Worm (Caenorhabditis elegans) whole organism, L1 larva: Measurements from ENCODE around the gene sri-66.

ENCODE experiments used
- dpl-1 ChIP-seq, 3 experiments: fragments of 150-350 bp in 2 of 3; sonication (generic microtip) in 1 of 3; optimal IDR thresholded peaks; 2 replicates each; lab custom pipeline; 2014 to 2017; ENCODE audit warnings: missing biosample characterization in 3 of 3, missing genetic modification characterization in 3 of 3, missing genetic modification reagents in 3 of 3
- egl-27 ChIP-seq, 2 experiments: fragments of 150-350 bp in 1 of 2; sonication (generic microtip); optimal IDR thresholded peaks; 3 replicates each; lab custom pipeline; 2017 to 2018; ENCODE audit warnings: missing biosample characterization in 2 of 2, missing genetic modification characterization in 2 of 2, missing genetic modification reagents in 2 of 2
- elt-2 ChIP-seq: sonication (generic microtip); optimal IDR thresholded peaks from 2 replicates; lab custom pipeline; 2016; ENCODE audit warnings: missing genetic modification characterization, mild to moderate bottlenecking, inconsistent platforms, missing compliant biosample characterization, missing genetic modification reagents
- elt-3 ChIP-seq, 6 experiments: fragments of 150-350 bp in 1 of 6; sonication (generic microtip); optimal IDR thresholded peaks; 2 replicates each; lab custom pipeline; 2017 to 2018; ENCODE audit warnings: missing biosample characterization in 6 of 6, missing genetic modification characterization in 6 of 6, inconsistent platforms in 1 of 6
- fkh-4 ChIP-seq: sonication (generic microtip); optimal IDR thresholded peaks from 2 replicates; lab custom pipeline; 2016; ENCODE audit warnings: missing compliant biosample characterization, missing genetic modification characterization, borderline replicate concordance
- isw-1 ChIP-seq: fragments of 200-800 bp; sonication (Bioruptor generic); IDR thresholded peaks from 2 replicates; pipeline ENCODE4 v1.3.6; 2022; ENCODE audit warnings: missing genetic modification characterization, missing compliant biosample characterization
- jun-1 ChIP-seq: fragments of 150-350 bp; optimal IDR thresholded peaks from 2 replicates; lab custom pipeline; 2014; ENCODE audit warnings: missing biosample characterization, missing genetic modification reagents, missing genetic modification characterization
- nhr-12 ChIP-seq: sonication (generic microtip); optimal IDR thresholded peaks from 2 replicates; lab custom pipeline; 2017; ENCODE audit warnings: missing biosample characterization, missing genetic modification characterization
- nhr-237 ChIP-seq: fragments of 150-350 bp; optimal IDR thresholded peaks from 2 replicates; lab custom pipeline; 2014; ENCODE audit warnings: missing biosample characterization, missing genetic modification characterization
- pqm-1 ChIP-seq: sonication (generic microtip); optimal IDR thresholded peaks from 3 replicates; lab custom pipeline; 2017; ENCODE audit warnings: missing biosample characterization, missing genetic modification characterization
- snpc-4 ChIP-seq: fragments of 150-350 bp; optimal IDR thresholded peaks from 2 replicates; lab custom pipeline; 2014; ENCODE audit warnings: missing biosample characterization, missing genetic modification characterization

DNA sequence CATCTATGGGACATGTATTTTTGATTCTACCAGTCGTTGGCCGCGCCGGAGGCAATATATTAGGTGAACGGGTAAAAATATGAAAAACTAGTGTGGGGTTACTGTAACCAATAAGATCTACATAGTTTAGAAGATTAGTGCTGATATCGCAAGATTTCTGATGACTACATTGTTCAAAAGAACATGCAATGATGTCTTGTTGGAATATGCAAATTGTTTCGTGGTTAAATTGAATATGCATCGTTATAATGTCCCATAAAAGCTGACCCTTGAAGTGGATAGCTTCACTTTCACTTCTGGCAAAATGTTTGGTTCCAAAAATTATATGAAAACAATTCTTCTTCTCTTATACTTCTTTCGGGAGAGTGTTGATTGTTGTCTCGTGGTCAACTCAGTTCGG, 15.6 kb upstream of the sri-66 start, which contains the start of gene F28B1.2:
- no peak for TF ChIP-seq egl-27 (tag; optimal IDR thresholded peaks at IDR 0.05; lab: Kevin White, UChicago)
- no peak for TF ChIP-seq jun-1 (tag; lab: Kevin White, UChicago)
- no peak for TF ChIP-seq snpc-4 (tag; lab: Kevin White, UChicago)
- no peak for TF ChIP-seq dpl-1 (GFP tag; optimal IDR thresholded peaks at IDR 0.05; lab: Kevin White, UChicago)
- no peak for TF ChIP-seq isw-1
- TF ChIP-seq nhr-12 (tag; lab: Kevin White, UChicago), result no peak
- TF ChIP-seq elt-3 (tag; optimal IDR thresholded peaks at IDR 0.05; lab: Kevin White, UChicago), result no peak
- no peak for TF ChIP-seq fkh-4 (tag; lab: Kevin White, UChicago)
- TF ChIP-seq pqm-1 (tag; lab: Kevin White, UChicago), result no peak
- no peak for TF ChIP-seq nhr-237
- no peak for TF ChIP-seq elt-2 (tag; lab: Kevin White, UChicago)
